Fruit fly (Drosophila melanogaster): ENCODE measurements around the gene SLIRP2.

Gene SLIRP2

DNA sequence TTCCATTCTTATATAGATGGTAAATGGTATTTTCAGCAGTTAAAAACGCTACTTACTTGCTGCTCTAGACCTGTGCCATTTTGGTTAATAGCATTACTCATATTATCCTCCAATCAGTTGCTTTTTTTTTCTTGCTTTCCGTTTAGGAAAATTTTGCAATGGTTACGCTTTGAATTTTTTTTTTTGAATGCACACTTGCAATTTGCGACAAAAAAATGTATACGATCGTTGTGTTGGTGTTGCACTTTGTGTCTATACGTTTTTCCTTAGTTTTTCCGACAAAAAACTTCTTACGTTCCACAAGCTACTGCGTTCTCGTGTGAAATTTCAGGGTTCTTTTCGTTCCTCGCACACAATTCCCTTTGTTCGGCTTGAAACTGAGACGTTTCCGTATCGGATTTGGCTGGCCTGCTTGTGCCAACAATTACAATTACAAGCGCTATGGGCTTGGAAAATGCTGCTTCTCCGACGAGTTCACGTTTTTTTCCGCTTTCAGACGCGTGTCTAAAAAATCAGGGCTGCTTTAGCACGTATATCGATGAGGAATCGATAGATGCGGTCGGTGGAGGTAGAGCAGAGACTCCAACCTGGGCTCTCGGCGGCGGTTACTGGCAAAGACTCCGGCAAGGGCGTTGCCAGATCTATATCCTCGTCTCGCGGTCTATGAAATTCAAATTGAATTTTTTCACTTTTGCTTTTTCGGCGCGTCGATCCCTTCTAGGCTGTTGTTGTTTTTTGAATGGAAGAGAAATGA lies 9.2 kb downstream of the SLIRP2 start (continued):
- peak; percentile 56 for TF ChIP-seq chm (GFP tag; IDR thresholded peaks at IDR 0.05)
- TF ChIP-seq dmrt99B (tag; optimal IDR thresholded peaks at IDR 0.05), result no peak
- TF ChIP-seq CG11560 (tag; IDR thresholded peaks at IDR 0.05), result peak; percentile 68
- peak; percentile 30 for TF ChIP-seq CG12942 (GFP tag; optimal IDR thresholded peaks at IDR 0.05)
- TF ChIP-seq Lim3 (GFP tag; IDR thresholded peaks at IDR 0.05), result no peak
- TF ChIP-seq CG12071 (GFP tag; optimal IDR thresholded peaks at IDR 0.05), result peak; percentile 37
- peak; percentile 61 for TF ChIP-seq ERR (GFP tag; optimal IDR thresholded peaks at IDR 0.05)
- TF ChIP-seq CG32532 (GFP tag; IDR thresholded peaks at IDR 0.05), result peak; percentile 60; the same call in 1 of the 2 replicates
- TF ChIP-seq CG17186 (GFP tag; optimal IDR thresholded peaks at IDR 0.05), result peak; percentile 87
- no peak for TF ChIP-seq Hand (GFP tag; optimal IDR thresholded peaks at IDR 0.05)
- peak; percentile 52 for TF ChIP-seq Bdp1 (GFP tag; optimal IDR thresholded peaks at IDR 0.05)
- TF ChIP-seq org-1 (GFP tag; optimal IDR thresholded peaks at IDR 0.05), result no peak
- TF ChIP-seq Rfx (GFP tag; IDR thresholded peaks at IDR 0.05), result peak; percentile 83
- TF ChIP-seq CG1647 (GFP tag; optimal IDR thresholded peaks at IDR 0.05), result peak; percentile 27
- TF ChIP-seq CG12236 (GFP tag; optimal IDR thresholded peaks at IDR 0.05), result peak; percentile 7
- peak; percentile 89 for TF ChIP-seq unc-4 (GFP tag; IDR thresholded peaks at IDR 0.05; ENCODE audit: partially characterized antibody)
- peak in 1 of 2 experiments; percentile 19 for TF ChIP-seq Pdp1 (GFP tag; optimal IDR thresholded peaks at IDR 0.05)
- TF ChIP-seq mam (GFP tag; optimal IDR thresholded peaks at IDR 0.05), result peak; percentile 62
- peak; percentile 66 for TF ChIP-seq Adf1 (GFP tag; IDR thresholded peaks at IDR 0.05)
- TF ChIP-seq CG2889 (GFP tag; IDR thresholded peaks at IDR 0.05), result no peak
- no peak for TF ChIP-seq Poxn (GFP tag; IDR thresholded peaks at IDR 0.05)
- peak; percentile 80 for TF ChIP-seq CG17829 (tag; optimal IDR thresholded peaks at IDR 0.05)
- TF ChIP-seq nerfin-2 (GFP tag; IDR thresholded peaks at IDR 0.05; ENCODE audit: partially characterized antibody), result peak; percentile 60
- no peak for TF ChIP-seq CG16815 (GFP tag; optimal IDR thresholded peaks at IDR 0.05)
- peak; percentile 89 for TF ChIP-seq CG9437 (GFP tag; optimal IDR thresholded peaks at IDR 0.05)
- TF ChIP-seq CG2875 (GFP tag; optimal IDR thresholded peaks at IDR 0.05), result peak; percentile 40
- TF ChIP-seq ind (GFP tag; optimal IDR thresholded peaks at IDR 0.05), result no peak
- peak; percentile 17 for TF ChIP-seq CG4424 (GFP tag; optimal IDR thresholded peaks at IDR 0.05)
- peak in 1 of 2 experiments; percentile 26 for TF ChIP-seq bsh (GFP tag; optimal IDR thresholded peaks at IDR 0.05)
- TF ChIP-seq D19A (tag; optimal IDR thresholded peaks at IDR 0.05), result no peak
- no peak for TF ChIP-seq Trl (optimal IDR thresholded peaks at IDR 0.05)
- TF ChIP-seq Trl (GFP tag; optimal IDR thresholded peaks at IDR 0.05), result peak; percentile 49
- peak; percentile 55 for TF ChIP-seq row (GFP tag; IDR thresholded peaks at IDR 0.05)
- TF ChIP-seq hbn (GFP tag; IDR thresholded peaks at IDR 0.05; ENCODE audit: partially characterized antibody), result peak; percentile 70
- TF ChIP-seq unpg (GFP tag; optimal IDR thresholded peaks at IDR 0.05), result peak; percentile 40
- TF ChIP-seq Hr51 (GFP tag; optimal IDR thresholded peaks at IDR 0.05), result peak in 1 of 2 experiments; percentile 8
- no peak for TF ChIP-seq CG4820 (GFP tag; optimal IDR thresholded peaks at IDR 0.05)
- TF ChIP-seq Fer1 (GFP tag; optimal IDR thresholded peaks at IDR 0.05), result peak; percentile 61
- TF ChIP-seq Usf (GFP tag; optimal IDR thresholded peaks at IDR 0.05), result peak; percentile 19
- TF ChIP-seq Max (GFP tag; optimal IDR thresholded peaks at IDR 0.05), result peak; percentile 76
- no peak for TF ChIP-seq CG16863 (GFP tag; optimal IDR thresholded peaks at IDR 0.05)
- TF ChIP-seq knrl (GFP tag; IDR thresholded peaks at IDR 0.05; ENCODE audit: partially characterized antibody), result peak; percentile 91
- peak; percentile 66 for TF ChIP-seq CG7271 (tag; optimal IDR thresholded peaks at IDR 0.05)
- no peak for TF ChIP-seq Six4 (GFP tag; optimal IDR thresholded peaks at IDR 0.05)
- TF ChIP-seq CrebB (tag; optimal IDR thresholded peaks at IDR 0.05), result peak; percentile 67
- peak; percentile 93; the same call in 3 of the 4 replicates for TF ChIP-seq chinmo (GFP tag; IDR thresholded peaks at IDR 0.05; ENCODE audit: partially characterized antibody)
- peak; percentile 88 for TF ChIP-seq ato (GFP tag; IDR thresholded peaks at IDR 0.05; ENCODE audit: partially characterized antibody)
- peak; percentile 27 for TF ChIP-seq HLHmδ (GFP tag; optimal IDR thresholded peaks at IDR 0.05)
- peak; percentile 81 for TF ChIP-seq jumu (GFP tag; optimal IDR thresholded peaks at IDR 0.05)

Data from whole organism, embryonic.